Worm (Caenorhabditis elegans): ENCODE results near the gene ZK867.2.

The ZK867.2 gene

DNA sequence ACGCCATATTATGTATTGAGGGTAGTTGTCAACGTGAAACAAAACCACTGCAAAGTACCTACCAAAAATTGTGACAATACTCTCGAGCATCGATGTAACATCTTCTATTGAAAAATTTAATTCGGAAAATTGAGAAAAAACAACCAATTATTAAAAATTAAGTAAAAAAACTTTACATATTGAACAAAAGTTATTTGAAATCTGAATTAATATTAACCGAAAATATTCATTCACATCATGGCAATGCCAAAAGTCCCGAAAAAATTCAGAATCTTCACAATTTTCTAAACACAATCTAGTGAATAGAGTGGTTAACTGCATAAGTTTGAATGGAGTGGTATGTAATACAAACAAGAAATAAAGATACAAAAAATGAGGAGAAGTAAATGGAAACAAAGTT lies 32.0 kb downstream of the ZK867.2 start, which contains the start of gene F46H5.3:
TSS of gene F46H5.3 (minus strand) at position 101 of the 400 bp plus-strand sequence.
- no peak for TF ChIP-seq unc-62 (GFP tag; optimal IDR thresholded peaks at IDR 0.05)

DNA sequence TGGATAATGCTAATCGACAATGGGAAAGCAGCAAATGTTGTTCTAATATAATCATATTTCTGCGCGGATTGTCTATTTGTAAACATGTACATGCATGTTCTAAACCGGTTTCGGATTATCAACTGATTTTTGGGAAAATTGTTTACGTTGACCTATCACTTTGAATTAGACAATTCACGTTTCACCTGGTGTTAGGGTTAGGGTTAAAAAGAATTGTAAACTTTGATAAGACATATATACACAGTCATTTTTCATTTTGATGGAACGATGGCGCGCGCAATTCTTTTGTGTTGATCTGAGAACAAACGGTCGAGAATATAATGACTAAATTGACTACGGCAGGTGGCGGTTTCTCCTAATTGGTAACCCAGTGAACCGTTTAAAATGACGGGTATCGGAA lies 35.6 kb downstream of the ZK867.2 start:
- TF ChIP-seq unc-62 (GFP tag; optimal IDR thresholded peaks at IDR 0.05) = no peak

DNA sequence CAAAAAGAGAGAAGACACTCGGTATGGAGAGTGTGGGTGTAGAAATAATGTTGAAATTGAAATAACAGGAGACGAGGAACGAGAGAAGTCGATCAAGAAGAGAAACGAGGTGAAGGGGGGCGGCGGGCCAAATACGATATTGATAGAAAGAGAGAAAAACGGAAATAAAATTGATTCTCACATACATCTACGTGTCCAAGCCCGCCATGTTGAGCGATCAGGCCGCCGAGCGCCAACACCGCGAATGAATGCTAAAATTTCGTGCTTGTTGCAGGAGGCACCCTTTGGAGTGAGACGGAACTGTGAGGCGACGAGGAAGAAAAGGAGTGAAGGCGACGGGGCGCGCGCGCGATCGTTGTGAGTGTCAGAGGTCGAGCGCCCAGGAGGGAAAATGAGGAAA lies 36.4 kb downstream of the ZK867.2 start, which contains the start of gene F46H5.7:
TSS of gene F46H5.7 (minus strand) at position 106 of the 400 bp plus-strand sequence.
- TF ChIP-seq unc-62 (GFP tag; optimal IDR thresholded peaks at IDR 0.05) = no peak

DNA sequence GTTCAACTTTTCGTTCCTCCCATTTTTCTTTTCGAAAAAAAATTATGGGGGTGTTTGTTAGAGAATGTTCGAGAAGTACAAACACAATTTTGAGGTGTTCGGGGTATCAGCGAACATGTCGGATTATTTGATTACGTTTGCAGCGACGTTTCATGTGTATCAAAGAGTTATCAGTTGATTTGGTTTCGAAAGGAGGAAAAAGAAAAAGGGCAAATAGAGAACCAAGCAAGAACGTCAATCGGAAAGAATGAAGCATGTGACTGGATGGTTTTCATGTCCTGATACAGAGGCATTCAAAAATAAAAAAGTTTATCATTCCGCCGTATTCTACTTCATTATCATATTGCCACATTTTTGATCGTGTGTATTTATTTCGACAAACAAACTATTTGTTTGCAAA lies 38.2 kb downstream of the ZK867.2 start:
- no peak for TF ChIP-seq unc-62 (GFP tag; optimal IDR thresholded peaks at IDR 0.05)

DNA sequence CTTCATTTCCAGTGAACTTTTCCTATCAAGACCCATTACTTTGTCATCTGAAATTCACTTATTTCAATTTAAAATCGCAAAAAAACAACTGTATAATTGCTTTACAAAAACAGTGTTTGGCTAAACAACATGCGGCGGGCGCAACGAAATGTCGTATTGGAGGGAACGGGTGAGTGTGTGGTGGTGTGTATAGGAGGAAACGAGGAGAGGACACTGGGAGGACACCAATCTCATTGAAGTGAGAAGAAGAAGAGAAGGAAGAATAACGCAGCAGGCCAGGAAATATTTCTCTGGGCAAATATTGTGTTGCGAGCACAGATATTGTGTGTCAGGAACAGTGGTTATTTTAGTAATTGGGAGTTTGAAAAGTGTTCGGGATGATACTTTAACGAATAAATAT lies 48.0 kb downstream of the ZK867.2 start, which contains the start of gene F46H5.4:
TSS of gene F46H5.4 (minus strand) at position 53 of the 400 bp plus-strand sequence.
- TF ChIP-seq unc-62 (GFP tag; optimal IDR thresholded peaks at IDR 0.05) = no peak

DNA sequence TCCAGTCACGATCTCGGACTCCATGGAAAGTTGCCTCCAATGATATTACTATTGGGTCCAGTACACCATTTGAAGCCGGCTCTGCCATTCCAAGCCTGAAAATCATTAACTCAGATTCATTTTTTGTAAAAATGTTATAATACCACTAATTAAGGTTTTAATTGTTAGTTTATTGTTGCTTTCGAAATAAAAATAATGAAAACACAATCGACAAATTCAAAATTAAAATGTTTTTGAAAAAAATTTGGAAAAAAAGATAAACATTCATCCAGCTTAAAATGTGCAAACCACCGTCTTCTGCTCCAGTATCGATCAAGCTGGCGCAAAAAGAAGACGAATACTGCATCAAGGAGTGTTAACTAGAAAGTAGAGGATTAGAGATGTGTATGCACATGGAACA lies 50.4 kb downstream of the ZK867.2 start, which contains the start of gene F46H5.5:
TSS of gene F46H5.5 (minus strand) at position 101 of the 400 bp plus-strand sequence.
- TF ChIP-seq unc-62 (GFP tag; optimal IDR thresholded peaks at IDR 0.05) = no peak
